Worm (Caenorhabditis elegans) whole organism, L3 larva: ENCODE data around the gene des-2.

ENCODE experiments used
- elt-3 ChIP-seq, 3 experiments: fragments of 150-350 bp in 1 of 3; sonication (generic microtip) in 2 of 3; optimal IDR thresholded peaks; 2 replicates in 2 of 3; 4 replicates in 1 of 3; lab custom pipeline; 2014 to 2017; ENCODE audit warnings: missing biosample characterization in 3 of 3, missing genetic modification characterization in 3 of 3
- nhr-28 ChIP-seq: fragments of 150-350 bp; optimal IDR thresholded peaks from 2 replicates; lab custom pipeline; 2014; ENCODE audit warnings: missing biosample characterization, missing genetic modification characterization
- skn-1 ChIP-seq: fragments of 150-350 bp; optimal IDR thresholded peaks from 2 replicates; lab custom pipeline; 2014; ENCODE audit warnings: missing biosample characterization, missing genetic modification characterization

- no peak for TF ChIP-seq nhr-28
- no peak for TF ChIP-seq skn-1
- TF ChIP-seq elt-3 (tag; optimal IDR thresholded peaks at IDR 0.05; lab: Kevin White, UChicago), result no peak
Measured at ce11 chrV:11449404-11449803, 27.9 kb upstream of the des-2 start.
